Fruit fly (Drosophila melanogaster) whole organism, embryonic: ENCODE results near the gene CG3690.

ENCODE experiments used
- BtbVII ChIP-seq: fragments of 200-800 bp; sonication (Bioruptor generic); optimal IDR thresholded peaks from 3 replicates; lab custom pipeline; 2017; ENCODE audit warnings: missing biosample characterization, mild to moderate bottlenecking, missing genetic modification characterization
- CG10147 ChIP-seq: fragments of 200-800 bp; sonication (Bioruptor generic); optimal IDR thresholded peaks from 2 replicates; lab custom pipeline; 2019; ENCODE audit warnings: missing biosample characterization, mild to moderate bottlenecking, missing genetic modification characterization, moderate library complexity
- CG10462 ChIP-seq: fragments of 200-800 bp; sonication (Bioruptor generic); optimal IDR thresholded peaks from 2 replicates; lab custom pipeline; 2016; ENCODE audit warnings: missing biosample characterization, missing genetic modification characterization
- CG11085 ChIP-seq: fragments of 200-800 bp; sonication (Bioruptor generic); IDR thresholded peaks from 2 replicates; pipeline ENCODE4 v1.3.6; 2022; ENCODE audit warnings: missing biosample characterization, missing genetic modification characterization
- CG11247 ChIP-seq: fragments of 200-800 bp; sonication (Bioruptor generic); IDR thresholded peaks from 2 replicates; pipeline ENCODE4 v1.3.6; 2022; ENCODE audit warnings: missing biosample characterization, missing genetic modification characterization
- CG11696 ChIP-seq: fragments of 200-800 bp; sonication (Bioruptor generic); IDR thresholded peaks from 2 replicates; pipeline ENCODE4 v1.3.6; 2022; ENCODE audit warnings: missing biosample characterization, missing genetic modification characterization
- CG12071 ChIP-seq: fragments of 200-800 bp; sonication (Bioruptor generic); optimal IDR thresholded peaks from 3 replicates; lab custom pipeline; 2018; ENCODE audit warnings: missing biosample characterization, mild to moderate bottlenecking, missing genetic modification characterization
- CG13775 ChIP-seq: fragments of 200-800 bp; sonication (Bioruptor generic); optimal IDR thresholded peaks from 3 replicates; lab custom pipeline; 2017; ENCODE audit warnings: missing biosample characterization, mild to moderate bottlenecking, missing genetic modification characterization
- CG16779 ChIP-seq: fragments of 200-800 bp; sonication (Bioruptor generic); IDR thresholded peaks from 2 replicates; pipeline ENCODE4 v1.3.6; 2022; ENCODE audit warnings: missing biosample characterization, missing genetic modification characterization
- CG16813 ChIP-seq: fragments of 200-800 bp; sonication (Bioruptor generic); IDR thresholded peaks from 3 replicates; pipeline ENCODE4 v1.3.6; 2022; ENCODE audit warnings: missing biosample characterization, missing genetic modification characterization; ENCODE audit not compliant: partially characterized antibody
- CG17186 ChIP-seq: fragments of 200-800 bp; sonication (Bioruptor generic); optimal IDR thresholded peaks from 3 replicates; lab custom pipeline; 2017; ENCODE audit warnings: missing biosample characterization, missing genetic modification reagents, missing genetic modification characterization
- CG1792 ChIP-seq: fragments of 200-800 bp; sonication (Bioruptor generic); optimal IDR thresholded peaks from 2 replicates; lab custom pipeline; 2016; ENCODE audit warnings: missing biosample characterization, missing genetic modification characterization
- CG2202 ChIP-seq: fragments of 200-800 bp; sonication (Bioruptor generic); optimal IDR thresholded peaks from 2 replicates; lab custom pipeline; 2018; ENCODE audit warnings: missing biosample characterization, mild to moderate bottlenecking, missing genetic modification characterization
- CG30020 ChIP-seq: fragments of 200-800 bp; optimal IDR thresholded peaks from 2 replicates; lab custom pipeline; 2019; ENCODE audit warnings: missing biosample characterization, mild to moderate bottlenecking, missing genetic modification characterization, moderate library complexity
- CG32772 ChIP-seq: fragments of 200-800 bp; sonication (Bioruptor generic); IDR thresholded peaks from 2 replicates; pipeline ENCODE4 v1.3.6; 2022; ENCODE audit warnings: missing biosample characterization, missing genetic modification characterization
- CG6175 ChIP-seq: fragments of 200-800 bp; sonication (Bioruptor generic); IDR thresholded peaks from 3 replicates; pipeline ENCODE4 v1.3.6; 2022; ENCODE audit warnings: missing biosample characterization, missing genetic modification characterization
- CG6683 ChIP-seq: fragments of 200-800 bp; sonication (Bioruptor generic); optimal IDR thresholded peaks from 2 replicates; lab custom pipeline; 2017; ENCODE audit warnings: missing biosample characterization, mild to moderate bottlenecking, missing genetic modification characterization, missing genetic modification reagents
- CG6765 ChIP-seq: fragments of 200-800 bp; sonication (Bioruptor generic); optimal IDR thresholded peaks from 3 replicates; lab custom pipeline; 2017; ENCODE audit warnings: missing biosample characterization, mild to moderate bottlenecking, missing genetic modification characterization
- CG7928 ChIP-seq: fragments of 200-800 bp; sonication (Bioruptor generic); optimal IDR thresholded peaks from 2 replicates; lab custom pipeline; 2017; ENCODE audit warnings: missing biosample characterization, mild to moderate bottlenecking, missing genetic modification characterization
- CG8281 ChIP-seq: fragments of 200-800 bp; sonication (Bioruptor generic); optimal IDR thresholded peaks from 2 replicates; lab custom pipeline; 2018; ENCODE audit warnings: missing biosample characterization, mild to moderate bottlenecking, missing genetic modification characterization, moderate library complexity
- CG8290 ChIP-seq, 3 experiments: fragments of 200-800 bp; sonication (Bioruptor generic); optimal IDR thresholded peaks; 2 replicates each; lab custom pipeline; 2016 to 2019; ENCODE audit warnings: missing biosample characterization in 3 of 3, missing genetic modification characterization in 3 of 3, mild to moderate bottlenecking in 2 of 3, moderate library complexity in 1 of 3
- CrebB ChIP-seq: fragments of 200-800 bp; sonication (Bioruptor generic); optimal IDR thresholded peaks from 3 replicates; lab custom pipeline; 2018; ENCODE audit warnings: missing biosample characterization, mild to moderate bottlenecking, missing genetic modification characterization
- D19B ChIP-seq: fragments of 200-800 bp; sonication (Bioruptor generic); optimal IDR thresholded peaks from 2 replicates; lab custom pipeline; 2017; ENCODE audit warnings: missing biosample characterization, mild to moderate bottlenecking, missing genetic modification characterization
- Doc2 ChIP-seq: fragments of 200-800 bp; sonication (Bioruptor generic); IDR thresholded peaks from 2 replicates; pipeline ENCODE4 v1.3.6; 2022; ENCODE audit warnings: missing biosample characterization, missing genetic modification characterization
- HHEX ChIP-seq: fragments of 200-800 bp; sonication (Bioruptor generic); optimal IDR thresholded peaks from 3 replicates; lab custom pipeline; 2017; ENCODE audit warnings: missing biosample characterization, mild to moderate bottlenecking, missing genetic modification characterization, missing genetic modification reagents
- HmgZ ChIP-seq: fragments of 200-800 bp; sonication (Bioruptor generic); optimal IDR thresholded peaks from 2 replicates; lab custom pipeline; 2018; ENCODE audit warnings: missing biosample characterization, mild to moderate bottlenecking, missing genetic modification characterization
- Nf-YA ChIP-seq: fragments of 200-800 bp; sonication (Bioruptor generic); IDR thresholded peaks from 2 replicates; pipeline ENCODE4 v1.3.6; 2022; ENCODE audit warnings: missing biosample characterization, missing genetic modification characterization
- Nf-YC ChIP-seq: fragments of 200-800 bp; optimal IDR thresholded peaks from 3 replicates; lab custom pipeline; 2019; ENCODE audit warnings: missing biosample characterization, mild to moderate bottlenecking, missing genetic modification characterization, moderate library complexity
- Xrp1 ChIP-seq: fragments of 200-800 bp; sonication (Bioruptor generic); IDR thresholded peaks from 2 replicates; pipeline ENCODE4 v1.3.6; 2022; ENCODE audit warnings: missing biosample characterization, missing genetic modification characterization
- amos ChIP-seq: fragments of 200-800 bp; sonication (Bioruptor generic); IDR thresholded peaks from 2 replicates; pipeline ENCODE4 v1.3.6; 2022; ENCODE audit warnings: missing biosample characterization, missing genetic modification characterization; ENCODE audit not compliant: partially characterized antibody
- crc ChIP-seq: fragments of 200-800 bp; sonication (Bioruptor generic); optimal IDR thresholded peaks from 2 replicates; lab custom pipeline; 2016; ENCODE audit warnings: missing biosample characterization, missing genetic modification characterization
- dmrt99B ChIP-seq: fragments of 200-800 bp; sonication (Bioruptor generic); optimal IDR thresholded peaks from 2 replicates; lab custom pipeline; 2018; ENCODE audit warnings: missing biosample characterization, mild to moderate bottlenecking, missing genetic modification characterization, moderate library complexity
- fu2 ChIP-seq: fragments of 200-800 bp; sonication (Bioruptor generic); optimal IDR thresholded peaks from 2 replicates; lab custom pipeline; 2016; ENCODE audit warnings: missing biosample characterization, missing genetic modification characterization
- grn ChIP-seq: fragments of 200-800 bp; sonication (Bioruptor generic); optimal IDR thresholded peaks from 3 replicates; lab custom pipeline; 2017; ENCODE audit warnings: missing biosample characterization, missing genetic modification characterization
- hkb ChIP-seq, 2 experiments: fragments of 200-800 bp in 1 of 2; fragments of >200 bp in 1 of 2; sonication (Bioruptor generic) in 1 of 2; IDR thresholded peaks in 1 of 2; optimal IDR thresholded peaks in 1 of 2; 2 replicates each; pipeline versions ENCODE4 v1.3.6 to Lab custom; 2017 to 2022; ENCODE audit warnings: missing biosample characterization in 1 of 2, missing genetic modification characterization in 1 of 2
- ken ChIP-seq: fragments of 200-800 bp; sonication (Bioruptor generic); IDR thresholded peaks from 3 replicates; pipeline ENCODE4 v1.3.6; 2022; ENCODE audit warnings: missing biosample characterization, missing genetic modification characterization
- klu ChIP-seq: fragments of 200-800 bp; sonication (Bioruptor generic); IDR thresholded peaks from 2 replicates; pipeline ENCODE4 v1.3.6; 2022; ENCODE audit warnings: missing biosample characterization, missing genetic modification characterization
- kni ChIP-seq: fragments of 200-800 bp; sonication (Bioruptor generic); optimal IDR thresholded peaks from 3 replicates; lab custom pipeline; 2017; ENCODE audit warnings: mild to moderate bottlenecking, missing biosample characterization, missing genetic modification reagents, missing genetic modification characterization
- knrl ChIP-seq: fragments of 200-800 bp; sonication (Bioruptor generic); IDR thresholded peaks from 3 replicates; pipeline ENCODE4 v1.3.6; 2022; ENCODE audit warnings: missing biosample characterization, missing genetic modification characterization; ENCODE audit not compliant: partially characterized antibody
- lmd ChIP-seq: fragments of 200-800 bp; sonication (Bioruptor generic); IDR thresholded peaks from 2 replicates; pipeline ENCODE4 v1.3.6; 2022; ENCODE audit warnings: missing biosample characterization, missing genetic modification characterization
- ro ChIP-seq: fragments of 200-800 bp; sonication (Bioruptor generic); IDR thresholded peaks from 2 replicates; pipeline ENCODE4 v1.3.6; 2022; ENCODE audit warnings: missing biosample characterization, missing genetic modification characterization
- row ChIP-seq: fragments of 200-800 bp; sonication (Bioruptor generic); IDR thresholded peaks from 3 replicates; pipeline ENCODE4 v1.3.6; 2022; ENCODE audit warnings: missing biosample characterization, missing genetic modification characterization
- run ChIP-seq: fragments of 200-800 bp; sonication (Bioruptor generic); optimal IDR thresholded peaks from 3 replicates; lab custom pipeline; 2018; ENCODE audit warnings: missing biosample characterization, mild to moderate bottlenecking, missing genetic modification characterization
- sr ChIP-seq: fragments of 200-800 bp; sonication (Bioruptor generic); IDR thresholded peaks from 3 replicates; pipeline ENCODE4 v1.3.6; 2022; ENCODE audit warnings: missing biosample characterization, missing genetic modification characterization
- ttk ChIP-seq: fragments of 200-800 bp; sonication (Bioruptor generic); IDR thresholded peaks from 2 replicates; pipeline ENCODE4 v2.1.2; 2022; ENCODE audit warnings: missing biosample characterization, missing genetic modification characterization
- vnd ChIP-seq: fragments of 200-800 bp; sonication (Bioruptor generic); IDR thresholded peaks from 3 replicates; pipeline ENCODE4 v1.3.6; 2022; ENCODE audit warnings: missing biosample characterization, missing genetic modification characterization; ENCODE audit not compliant: partially characterized antibody
- wor ChIP-seq: fragments of 200-800 bp; sonication (Bioruptor generic); IDR thresholded peaks from 2 replicates; pipeline ENCODE4 v1.3.6; 2022; ENCODE audit warnings: missing biosample characterization, missing genetic modification characterization
- zen2 ChIP-seq: fragments of 200-800 bp; sonication (Bioruptor generic); IDR thresholded peaks from 3 replicates; pipeline ENCODE4 v1.3.6; 2022; ENCODE audit warnings: missing biosample characterization, missing genetic modification characterization; ENCODE audit not compliant: partially characterized antibody

CG3690 gene

dm6 chrX:935049-935900 is 16.4 kb downstream of the CG3690 start, which contains the start of gene TRAM (continued):
- TF ChIP-seq wor (GFP tag; lab: Robert Waterston, UW) (peak; percentile 99), HmgZ (tag; lab: Kevin White, UChicago) (peak; percentile 99), ro (GFP tag; lab: Robert Waterston, UW) (peak; percentile 98), klu (GFP tag; lab: Robert Waterston, UW) (peak; percentile 98), grn (GFP tag; lab: Kevin White, UChicago) (peak; percentile 81), CG16813 (GFP tag; lab: Robert Waterston, UW) (peak; percentile 87), CG17186 (GFP tag; lab: Kevin White, UChicago) (peak; percentile 98), zen2 (GFP tag; lab: Robert Waterston, UW) (peak; percentile 67), knrl (GFP tag; lab: Robert Waterston, UW) (peak; percentile 89), D19B (GFP tag; lab: Kevin White, UChicago) (peak; percentile 92), CG32772 (GFP tag; lab: Robert Waterston, UW) (peak; percentile 99), fu2 (peak; percentile 98), CG6765 (peak; percentile 95), CG11085 (GFP tag; lab: Robert Waterston, UW) (peak; percentile 99), CG7928 (GFP tag; lab: Kevin White, UChicago) (peak; percentile 100), CG1792 (peak; percentile 97), lmd (GFP tag; lab: Robert Waterston, UW) (peak; percentile 99), CG16779 (GFP tag; lab: Robert Waterston, UW) (peak; percentile 97), CG6683 (GFP tag; lab: Kevin White, UChicago) (peak; percentile 95), ttk (GFP tag; lab: Robert Waterston, UW) (peak; percentile 99), CG10462 (GFP tag; lab: Kevin White, UChicago) (peak; percentile 96), CG11696 (GFP tag; lab: Robert Waterston, UW) (peak; percentile 92), ken (peak; percentile 100), CG10147 (GFP tag; lab: Kevin White, UChicago) (peak; percentile 96), Nf-YC (peak; percentile 91), CrebB (tag; lab: Kevin White, UChicago) (peak; percentile 97), hkb (optimal IDR thresholded peaks at IDR 0.05; lab: Kevin White, UChicago) (no peak), hkb (GFP tag; IDR thresholded peaks at IDR 0.05; lab: Robert Waterston, UW) (peak; percentile 99), BtbVII (GFP tag; lab: Kevin White, UChicago) (peak; percentile 96), dmrt99B (tag; lab: Kevin White, UChicago) (peak; percentile 98), CG6175 (GFP tag; lab: Robert Waterston, UW) (peak; percentile 96), kni (GFP tag; lab: Kevin White, UChicago) (peak; percentile 97), CG13775 (GFP tag; lab: Kevin White, UChicago) (peak; percentile 98), CG8281 (tag; lab: Kevin White, UChicago) (peak; percentile 87), run (tag; lab: Kevin White, UChicago) (peak; percentile 89), amos (GFP tag; lab: Robert Waterston, UW) (peak; percentile 88), Xrp1 (peak; percentile 99), vnd (GFP tag; lab: Robert Waterston, UW) (peak; percentile 69; the same call in 2 of the 3 replicates), Nf-YA (GFP tag; lab: Robert Waterston, UW) (peak; percentile 97), sr (GFP tag; lab: Robert Waterston, UW) (peak; percentile 97), row (GFP tag; lab: Robert Waterston, UW) (peak; percentile 99), CG11247 (GFP tag; lab: Robert Waterston, UW) (peak; percentile 99), CG2202 (tag; lab: Kevin White, UChicago) (peak; percentile 96), CG8290 (GFP tag; optimal IDR thresholded peaks at IDR 0.05; lab: Kevin White, UChicago) (peak; percentile 96), CG8290 (tag; optimal IDR thresholded peaks at IDR 0.05; lab: Kevin White, UChicago) (peak; percentile 97 to 99), Doc2 (peak; percentile 95), CG12071 (GFP tag; lab: Kevin White, UChicago) (peak; percentile 98), HHEX (GFP tag; lab: Kevin White, UChicago) (peak; percentile 99), crc (GFP tag; lab: Kevin White, UChicago) (peak; percentile 96), CG30020 (tag; lab: Kevin White, UChicago) (peak; percentile 85)
